Worm (Caenorhabditis elegans) whole organism, dauer: ENCODE data around the gene col-121.

ENCODE experiments used
- unc-62 ChIP-seq: sonication (generic microtip); optimal IDR thresholded peaks from 2 replicates; lab custom pipeline; 2017; ENCODE audit warnings: missing biosample characterization, missing genetic modification reagents, missing genetic modification characterization

col-121 gene

DNA sequence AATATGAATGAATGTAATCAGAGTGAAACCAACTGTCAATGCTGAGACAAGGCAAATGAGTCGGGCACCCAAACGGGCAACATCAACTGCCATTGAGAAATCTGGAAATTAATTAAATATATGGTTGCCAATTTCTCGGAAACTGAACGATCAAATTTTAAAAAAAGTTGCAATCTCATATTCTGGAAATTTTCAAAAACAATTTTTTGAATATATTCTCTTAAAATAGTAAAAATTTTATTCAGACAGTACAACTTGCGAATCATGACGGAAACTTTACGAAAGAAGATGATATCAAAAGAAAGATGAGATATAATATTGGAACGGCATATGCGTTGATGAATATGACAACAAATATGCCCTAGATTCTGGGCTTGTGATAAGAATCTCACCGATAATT is at the start of gene col-121:
col-121 (minus strand) TSS at position 101 of the 400 bp plus-strand sequence.
- no peak for TF ChIP-seq unc-62

- TF ChIP-seq unc-62, result no peak
Observed at ce11 chrIV:9445407-9445806, 49.4 kb upstream of the col-121 start, which contains the start of gene hsp-12.3. Gene hsp-12.3 (minus strand): TSS chrIV:9445507.

- no peak for TF ChIP-seq unc-62
Observed at ce11 chrIV:9444417-9445026, 48.5 kb upstream of the col-121 start.

ce11 chrIV:9443940-9444339 is 47.9 kb upstream of the col-121 start, which contains the start of gene F38E11.9:
Gene F38E11.9 (minus strand): TSS chrIV:9444040.
- TF ChIP-seq unc-62, result no peak

- no peak for TF ChIP-seq unc-62
Observed at ce11 chrIV:9442106-9442532, 46.1 kb upstream of the col-121 start.

DNA sequence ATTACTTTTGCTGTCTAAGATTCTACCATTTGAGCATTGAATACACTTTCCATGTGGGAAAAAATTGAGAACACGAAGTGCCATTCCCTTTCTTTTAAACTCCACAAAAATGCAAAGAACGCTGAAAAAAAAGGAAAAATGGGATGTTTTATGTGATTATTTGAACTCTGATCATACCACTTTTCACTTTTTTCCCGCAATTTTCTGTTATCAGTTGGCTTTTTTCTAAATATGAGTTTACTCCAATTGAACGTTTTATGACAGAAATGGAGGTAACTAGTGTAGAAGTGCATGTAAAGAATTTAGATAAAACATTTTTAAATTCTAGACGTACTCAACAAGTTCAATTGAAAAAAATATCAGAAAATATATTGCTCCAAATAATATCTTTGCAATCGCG is 45.4 kb upstream of the col-121 start:
- no peak for TF ChIP-seq unc-62

DNA sequence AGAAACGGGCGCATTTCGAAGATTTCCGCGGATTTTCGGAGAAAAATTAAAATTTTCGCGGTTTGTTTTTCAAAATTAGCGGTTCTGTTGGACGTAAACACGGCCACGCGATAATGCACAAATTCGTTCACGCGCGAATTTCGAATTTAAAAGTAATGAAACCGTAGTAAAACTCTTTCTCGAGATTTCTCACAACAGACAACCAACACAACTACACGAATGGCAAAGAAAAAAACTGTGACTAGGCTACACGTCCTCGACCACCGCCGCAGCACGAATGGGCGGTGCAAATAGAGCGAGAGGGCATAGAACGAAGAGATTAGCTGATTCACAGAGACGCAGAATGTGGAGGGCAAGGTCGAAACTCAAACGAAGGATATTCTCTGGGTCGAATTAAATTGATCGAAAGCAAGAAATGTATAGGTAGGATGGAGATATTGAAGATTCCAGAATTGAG is 44.9 kb upstream of the col-121 start, which contains the start of gene idh-1:
idh-1 (minus strand) TSS at position 228 of the 457 bp plus-strand sequence.
- TF ChIP-seq unc-62, result no peak

ce11 chrIV:9438753-9439152 is 42.7 kb upstream of the col-121 start:
- TF ChIP-seq unc-62, result no peak

DNA sequence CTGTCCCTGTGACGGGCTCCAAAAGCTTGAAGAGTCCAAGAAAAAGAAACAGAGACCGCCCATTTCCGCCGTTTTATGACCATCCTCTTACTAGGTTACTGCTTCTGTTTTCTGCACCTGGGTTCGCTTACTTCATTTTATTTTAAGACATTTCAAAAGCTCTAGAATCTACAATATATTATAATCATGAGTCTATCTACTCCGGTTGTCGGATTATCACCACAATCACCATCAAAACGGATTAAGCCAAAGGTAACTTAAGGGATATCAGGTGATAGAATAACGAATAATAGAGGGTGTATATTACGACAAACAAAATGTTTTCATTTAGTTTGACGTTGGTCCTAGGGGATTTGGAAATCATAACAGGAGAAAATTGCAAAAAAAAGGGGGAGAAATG is 36.3 kb upstream of the col-121 start:
- TF ChIP-seq unc-62, result no peak

DNA sequence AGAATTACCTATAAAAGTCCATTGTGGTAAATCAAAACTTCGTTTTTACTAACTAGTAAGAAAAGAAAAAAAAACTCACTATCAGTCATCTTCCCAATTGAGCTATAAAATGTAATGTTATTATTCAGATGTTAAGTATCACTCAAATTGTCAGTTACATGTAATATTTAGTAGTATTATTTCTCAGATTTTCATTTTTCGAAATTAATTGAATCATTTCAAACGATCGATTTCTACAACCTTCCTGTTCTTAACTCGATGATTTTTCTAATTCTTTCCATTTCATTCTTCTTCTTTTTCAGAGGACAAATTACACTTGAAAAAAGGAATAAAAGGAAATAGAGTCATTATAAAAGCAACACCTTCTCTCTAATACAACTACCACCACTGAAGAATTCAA is 31.9 kb upstream of the col-121 start, which contains the start of gene F59B8.1:
F59B8.1 (plus strand) TSS at position 301 of the 400 bp plus-strand sequence.
- no peak for TF ChIP-seq unc-62

DNA sequence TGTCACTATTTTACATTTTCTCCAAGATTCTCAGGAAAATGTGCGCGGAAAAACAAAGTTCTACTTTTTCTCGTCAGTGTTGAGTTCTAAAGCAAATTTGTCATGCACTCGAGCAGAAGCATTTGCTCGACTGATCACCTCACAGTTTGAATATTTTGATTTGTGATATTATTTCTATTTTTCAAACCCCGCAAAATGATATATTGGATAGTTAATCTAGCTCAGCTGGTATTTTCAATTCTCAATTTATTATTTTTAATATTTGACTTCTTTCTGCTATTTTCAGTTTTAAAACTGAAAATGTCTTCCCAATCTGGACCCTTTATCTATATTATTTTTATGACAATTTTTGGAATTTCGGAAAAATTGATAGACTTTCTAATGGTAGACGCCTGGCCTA is 27.1 kb upstream of the col-121 start, which contains the start of gene srxa-2:
srxa-2 (plus strand) TSS at position 301 of the 400 bp plus-strand sequence.
- no peak for TF ChIP-seq unc-62

- no peak for TF ChIP-seq unc-62
Observed at ce11 chrIV:9422408-9422807, 26.4 kb upstream of the col-121 start, which contains the start of gene F56D5.9. Gene F56D5.9 (minus strand): TSS chrIV:9422508.

- TF ChIP-seq unc-62, result no peak
Observed at ce11 chrIV:9408004-9408403, 12.0 kb upstream of the col-121 start, which contains the start of gene F56D5.5. Gene F56D5.5 (minus strand): TSS chrIV:9408104.

DNA sequence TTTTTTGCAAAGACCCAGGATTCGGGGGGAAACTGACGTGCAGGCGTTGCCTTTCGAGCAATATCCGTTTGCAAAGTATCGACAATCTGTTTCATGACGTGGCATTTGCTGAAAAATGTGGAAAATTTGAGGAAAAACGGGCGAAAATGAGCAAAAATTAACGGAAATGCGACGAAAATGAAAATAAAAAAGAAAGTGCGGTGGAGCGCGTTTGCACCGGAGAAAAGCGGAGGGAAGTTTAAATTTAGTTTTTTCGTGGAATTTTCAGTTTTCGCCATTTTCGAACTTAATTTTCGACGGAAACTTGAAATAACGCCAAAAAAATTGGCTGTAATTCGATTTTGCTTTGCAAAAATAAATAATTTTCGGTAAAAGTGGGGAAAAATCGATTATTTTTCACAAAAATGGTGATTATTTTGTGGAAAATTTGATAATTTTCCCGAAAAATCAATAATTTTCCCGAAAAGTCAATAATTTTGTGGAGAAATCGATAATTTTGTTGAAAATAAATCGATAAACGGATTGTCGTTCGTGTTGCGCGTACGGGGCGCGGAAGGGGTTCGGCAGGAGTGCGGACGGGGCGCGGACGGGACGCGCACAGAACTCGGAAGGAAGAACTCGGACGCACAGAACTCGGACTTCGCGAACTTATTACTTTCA is 7.9 kb upstream of the col-121 start:
- TF ChIP-seq unc-62, result no peak

ce11 chrIV:9401715-9402114 is 5.7 kb upstream of the col-121 start, which contains the start of gene F56D5.6:
Gene F56D5.6 (plus strand): TSS chrIV:9401922.
- no peak for TF ChIP-seq unc-62

DNA sequence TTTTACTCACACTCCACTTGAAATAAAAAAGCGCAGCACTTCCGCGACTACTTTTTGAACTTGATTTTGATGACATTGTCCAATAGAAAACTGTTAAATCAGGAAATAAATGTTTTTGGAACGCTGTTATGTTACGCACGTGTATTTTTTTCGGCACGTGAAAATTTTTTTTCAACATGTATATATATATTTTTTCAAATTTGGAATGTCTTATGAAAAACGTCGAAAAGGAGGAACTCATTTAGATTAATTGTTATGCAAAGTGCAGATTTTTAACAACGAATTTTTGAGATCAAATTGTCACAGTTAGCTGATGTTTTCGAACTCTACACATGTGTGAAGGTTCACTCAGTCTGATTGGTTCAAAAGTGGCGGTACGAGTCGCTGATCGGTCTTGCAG is 2.5 kb upstream of the col-121 start, which contains the start of gene F56D5.2:
F56D5.2 (minus strand) TSS at position 101 of the 400 bp plus-strand sequence.
- no peak for TF ChIP-seq unc-62

- no peak for TF ChIP-seq unc-62
Observed at ce11 chrIV:9397278-9397677, 1.3 kb upstream of the col-121 start, which contains the start of gene F56D5.3. Gene F56D5.3 (plus strand): TSS chrIV:9397578.
